Fruit fly (Drosophila melanogaster) whole organism, prepupa: ENCODE results near the gene CG13012.

Experiments
- Blimp-1 ChIP-seq: fragments of 200-800 bp; sonication (Bioruptor generic); optimal IDR thresholded peaks from 3 replicates; lab custom pipeline; 2017; ENCODE audit warnings: missing biosample characterization, missing genetic modification characterization, mild to moderate bottlenecking, moderate library complexity, missing genetic modification reagents
- CG10631 ChIP-seq: fragments of 200-800 bp; sonication (Bioruptor generic); optimal IDR thresholded peaks from 2 replicates; lab custom pipeline; 2016; ENCODE audit warnings: missing biosample characterization, missing genetic modification characterization
- CG10669 ChIP-seq: fragments of 200-800 bp; sonication (Bioruptor generic); optimal IDR thresholded peaks from 3 replicates; lab custom pipeline; 2018; ENCODE audit warnings: missing biosample characterization, mild to moderate bottlenecking, missing genetic modification characterization, moderate library complexity
- CG11294 ChIP-seq: fragments of 200-800 bp; sonication (Bioruptor generic); IDR thresholded peaks from 2 replicates; pipeline ENCODE4 v1.3.6; 2022; ENCODE audit warnings: missing biosample characterization, missing genetic modification characterization
- CG11902 ChIP-seq: fragments of 200-800 bp; sonication (Bioruptor generic); optimal IDR thresholded peaks from 3 replicates; lab custom pipeline; 2016; ENCODE audit warnings: missing biosample characterization, missing genetic modification characterization
- CG15336 ChIP-seq: fragments of 200-800 bp; sonication (Bioruptor generic); IDR thresholded peaks from 2 replicates; pipeline ENCODE4 v1.3.6; 2022; ENCODE audit warnings: missing biosample characterization, missing genetic modification characterization
- CG1621 ChIP-seq: fragments of 200-800 bp; sonication (Bioruptor generic); optimal IDR thresholded peaks from 3 replicates; lab custom pipeline; 2018; ENCODE audit warnings: missing biosample characterization, mild to moderate bottlenecking, missing genetic modification characterization
- CG16779 ChIP-seq: fragments of 200-800 bp; sonication (Bioruptor generic); optimal IDR thresholded peaks from 3 replicates; lab custom pipeline; 2017; ENCODE audit warnings: missing biosample characterization, mild to moderate bottlenecking, missing genetic modification characterization
- CG3032 ChIP-seq: fragments of 200-800 bp; optimal IDR thresholded peaks from 2 replicates; lab custom pipeline; 2019; ENCODE audit warnings: missing biosample characterization, mild to moderate bottlenecking, missing genetic modification characterization, moderate library complexity
- CG31627 ChIP-seq: fragments of 200-800 bp; sonication (Bioruptor generic); optimal IDR thresholded peaks from 3 replicates; lab custom pipeline; 2016; ENCODE audit warnings: missing biosample characterization, missing genetic modification characterization
- CG32006 ChIP-seq: fragments of 200-800 bp; sonication (Bioruptor generic); optimal IDR thresholded peaks from 3 replicates; lab custom pipeline; 2017; ENCODE audit warnings: missing biosample characterization, mild to moderate bottlenecking, missing genetic modification characterization
- CG3919 ChIP-seq: fragments of 200-800 bp; sonication (Bioruptor generic); optimal IDR thresholded peaks from 3 replicates; lab custom pipeline; 2016; ENCODE audit warnings: missing biosample characterization, missing genetic modification characterization
- CG6163 ChIP-seq: fragments of 200-800 bp; sonication (Bioruptor generic); IDR thresholded peaks from 3 replicates; pipeline ENCODE4 v1.3.6; 2022; ENCODE audit warnings: missing biosample characterization, missing genetic modification characterization
- CG6276 ChIP-seq: fragments of 200-800 bp; sonication (Bioruptor generic); optimal IDR thresholded peaks from 2 replicates; lab custom pipeline; 2017; ENCODE audit warnings: missing biosample characterization, mild to moderate bottlenecking, missing genetic modification characterization
- CG6854 ChIP-seq: fragments of 200-800 bp; sonication (Bioruptor generic); optimal IDR thresholded peaks from 2 replicates; lab custom pipeline; 2017; ENCODE audit warnings: missing biosample characterization, mild to moderate bottlenecking, missing genetic modification characterization
- CG8119 ChIP-seq: fragments of 200-800 bp; sonication (Bioruptor generic); IDR thresholded peaks from 3 replicates; pipeline ENCODE4 v1.3.6; 2022; ENCODE audit warnings: missing biosample characterization, missing genetic modification characterization
- CG8632 ChIP-seq: fragments of 200-800 bp; sonication (Bioruptor generic); optimal IDR thresholded peaks from 3 replicates; lab custom pipeline; 2016; ENCODE audit warnings: missing biosample characterization, missing genetic modification characterization
- CG9139 ChIP-seq: fragments of 200-800 bp; sonication (Bioruptor generic); optimal IDR thresholded peaks from 3 replicates; lab custom pipeline; 2017; ENCODE audit warnings: missing biosample characterization, mild to moderate bottlenecking, missing genetic modification characterization
- Eip78C ChIP-seq: fragments of 200-800 bp; sonication (Bioruptor generic); peaks from one replicate; lab custom pipeline; 2016; ENCODE audit warnings: missing biosample characterization, missing genetic modification characterization
- Ets21C ChIP-seq: fragments of 200-800 bp; sonication (Bioruptor generic); optimal IDR thresholded peaks from 3 replicates; lab custom pipeline; 2016; ENCODE audit warnings: missing biosample characterization, missing genetic modification characterization
- Hr38 ChIP-seq: sonication (Bioruptor generic); optimal IDR thresholded peaks from 2 replicates; lab custom pipeline; 2016; ENCODE audit warnings: missing biosample characterization, missing genetic modification characterization
- Hr39 ChIP-seq: fragments of 200-800 bp; sonication (Bioruptor generic); optimal IDR thresholded peaks from 2 replicates; lab custom pipeline; 2016; ENCODE audit warnings: missing biosample characterization, missing genetic modification characterization
- Met ChIP-seq: fragments of 200-800 bp; sonication (Bioruptor generic); optimal IDR thresholded peaks from 3 replicates; lab custom pipeline; 2016; ENCODE audit warnings: missing biosample characterization, missing genetic modification characterization
- OdsH ChIP-seq: fragments of 200-800 bp; sonication (Bioruptor generic); optimal IDR thresholded peaks from 3 replicates; lab custom pipeline; 2016; ENCODE audit warnings: missing biosample characterization, missing genetic modification characterization
- Smox ChIP-seq: fragments of 200-800 bp; sonication (Bioruptor generic); optimal IDR thresholded peaks from 3 replicates; lab custom pipeline; 2016; ENCODE audit warnings: missing biosample characterization, missing genetic modification characterization
- Sox102F ChIP-seq: fragments of 200-800 bp; sonication (Bioruptor generic); optimal IDR thresholded peaks from 2 replicates; lab custom pipeline; 2016; ENCODE audit warnings: missing biosample characterization, mild to moderate bottlenecking, missing genetic modification characterization
- achi ChIP-seq: fragments of 200-800 bp; sonication (Bioruptor generic); optimal IDR thresholded peaks from 3 replicates; lab custom pipeline; 2016; ENCODE audit warnings: missing biosample characterization, missing genetic modification characterization
- acj6 ChIP-seq: fragments of 200-800 bp; sonication (Bioruptor generic); optimal IDR thresholded peaks from 3 replicates; lab custom pipeline; 2016; ENCODE audit warnings: missing biosample characterization, missing genetic modification characterization
- cyc ChIP-seq: fragments of 200-800 bp; sonication (Bioruptor generic); optimal IDR thresholded peaks from 3 replicates; lab custom pipeline; 2016; ENCODE audit warnings: missing biosample characterization, missing genetic modification characterization
- dsx ChIP-seq: fragments of 200-800 bp; optimal IDR thresholded peaks from 3 replicates; lab custom pipeline; 2019; ENCODE audit warnings: missing biosample characterization, mild to moderate bottlenecking, missing genetic modification characterization, moderate library complexity; ENCODE audit not compliant: poor library complexity, severe bottlenecking
- eg ChIP-seq: fragments of 200-800 bp; sonication (Bioruptor generic); IDR thresholded peaks from 3 replicates; pipeline ENCODE4 v1.3.6; 2022; ENCODE audit warnings: missing biosample characterization, missing genetic modification characterization
- fd59A ChIP-seq: fragments of 200-800 bp; sonication (Bioruptor generic); optimal IDR thresholded peaks from 2 replicates; lab custom pipeline; 2017; ENCODE audit warnings: missing biosample characterization, mild to moderate bottlenecking, missing genetic modification characterization, missing genetic modification reagents
- lz ChIP-seq: fragments of 200-800 bp; sonication (Bioruptor generic); optimal IDR thresholded peaks from 3 replicates; lab custom pipeline; 2016; ENCODE audit warnings: missing biosample characterization, missing genetic modification characterization
- net ChIP-seq: fragments of 200-800 bp; sonication (Bioruptor generic); optimal IDR thresholded peaks from 3 replicates; lab custom pipeline; 2016; ENCODE audit warnings: missing biosample characterization, missing genetic modification characterization
- pdm3 ChIP-seq: fragments of 200-800 bp; sonication (Bioruptor generic); optimal IDR thresholded peaks from 3 replicates; lab custom pipeline; 2016; ENCODE audit warnings: missing biosample characterization, missing genetic modification characterization
- salr ChIP-seq, 2 experiments: fragments of 200-800 bp; sonication (Bioruptor generic); optimal IDR thresholded peaks; 3 replicates each; lab custom pipeline; 2016 to 2018; ENCODE audit warnings: missing biosample characterization in 2 of 2, missing genetic modification characterization in 2 of 2, mild to moderate bottlenecking in 1 of 2
- spab ChIP-seq: fragments of 200-800 bp; sonication (Bioruptor generic); optimal IDR thresholded peaks from 2 replicates; lab custom pipeline; 2017; ENCODE audit warnings: missing biosample characterization, mild to moderate bottlenecking, missing genetic modification characterization, missing genetic modification reagents
- ss ChIP-seq, 2 experiments: fragments of 200-800 bp; sonication (Bioruptor generic); optimal IDR thresholded peaks; 2 replicates in 1 of 2; 3 replicates in 1 of 2; lab custom pipeline; 2017 to 2018; ENCODE audit warnings: mild to moderate bottlenecking in 2 of 2, missing biosample characterization in 2 of 2, missing genetic modification characterization in 2 of 2, moderate library complexity in 1 of 2
- topi ChIP-seq: fragments of 200-800 bp; sonication (Bioruptor generic); optimal IDR thresholded peaks from 3 replicates; lab custom pipeline; 2016; ENCODE audit warnings: missing biosample characterization, missing genetic modification characterization
- vri ChIP-seq: fragments of 200-800 bp; sonication (Bioruptor generic); optimal IDR thresholded peaks from 3 replicates; lab custom pipeline; 2016; ENCODE audit warnings: missing biosample characterization, mild to moderate bottlenecking, missing genetic modification characterization

The CG13012 gene

dm6 chrX:16677163-16677562, 610 bp upstream of the CG13012 start (continued):
- TF ChIP-seq eg (GFP tag; lab: Robert Waterston, UW) (peak; percentile 41; the same call in 1 of the 3 replicates), Blimp-1 (GFP tag; lab: Kevin White, UChicago) (no peak), achi (GFP tag; lab: Kevin White, UChicago) (peak; percentile 38), CG32006 (GFP tag; lab: Kevin White, UChicago) (peak; percentile 53), CG6163 (GFP tag; lab: Robert Waterston, UW) (0 out of 3 replicates have a peak, but pooled peaks have one; percentile 28), dsx (GFP tag; lab: Kevin White, UChicago) (peak; percentile 4), CG10631 (GFP tag; lab: Kevin White, UChicago) (peak; percentile 17), salr (GFP tag; optimal IDR thresholded peaks at IDR 0.05; lab: Kevin White, UChicago) (peak in 1 of 2 experiments; percentile 24), vri (GFP tag; lab: Kevin White, UChicago) (no peak)

- no peak for TF ChIP-seq CG1621 (tag; lab: Kevin White, UChicago)
- TF ChIP-seq achi (GFP tag; lab: Kevin White, UChicago), result no peak
- no peak for TF ChIP-seq fd59A (GFP tag; lab: Kevin White, UChicago)
- TF ChIP-seq OdsH (GFP tag; lab: Kevin White, UChicago), result no peak
- TF ChIP-seq pdm3 (GFP tag; lab: Kevin White, UChicago), result no peak
- no peak for TF ChIP-seq spab (GFP tag; lab: Kevin White, UChicago)
- no peak for TF ChIP-seq CG6276 (GFP tag; lab: Kevin White, UChicago)
- TF ChIP-seq Ets21C (GFP tag; lab: Kevin White, UChicago), result no peak
- no peak for TF ChIP-seq CG3032 (tag; lab: Kevin White, UChicago)
- TF ChIP-seq CG10669 (GFP tag; lab: Kevin White, UChicago), result no peak
- TF ChIP-seq CG3919 (GFP tag; lab: Kevin White, UChicago), result no peak
- no peak for TF ChIP-seq CG9139 (GFP tag; lab: Kevin White, UChicago)
- TF ChIP-seq CG16779 (tag; lab: Kevin White, UChicago), result no peak
- no peak for TF ChIP-seq CG11902 (GFP tag; lab: Kevin White, UChicago)
- no peak for TF ChIP-seq net (GFP tag; lab: Kevin White, UChicago)
- TF ChIP-seq, all 60 proteins: peak for 0
Measured at dm6 chrX:16674538-16674937, 2.0 kb downstream of the CG13012 start.

dm6 chrX:16672904-16673303, 3.6 kb downstream of the CG13012 start:
- no peak for TF ChIP-seq Blimp-1 (GFP tag; lab: Kevin White, UChicago)
- no peak for TF ChIP-seq cyc (GFP tag; lab: Kevin White, UChicago)
- no peak for TF ChIP-seq Met (GFP tag; lab: Kevin White, UChicago)
- TF ChIP-seq CG32006 (GFP tag; lab: Kevin White, UChicago), result no peak
- TF ChIP-seq Hr39 (GFP tag; lab: Kevin White, UChicago), result no peak
- no peak for TF ChIP-seq CG16779 (tag; lab: Kevin White, UChicago)
- TF ChIP-seq ss (GFP tag; optimal IDR thresholded peaks at IDR 0.05; lab: Kevin White, UChicago), result no peak
- TF ChIP-seq salr (GFP tag; optimal IDR thresholded peaks at IDR 0.05; lab: Kevin White, UChicago), result no peak
- no peak for TF ChIP-seq CG11902 (GFP tag; lab: Kevin White, UChicago)

dm6 chrX:16670691-16671481, 5.7 kb downstream of the CG13012 start:
- no peak for TF ChIP-seq CG11294 (GFP tag; lab: Robert Waterston, UW)
- peak; percentile 6 for TF ChIP-seq pdm3 (GFP tag; lab: Kevin White, UChicago)
- peak; percentile 28 for TF ChIP-seq Hr39 (GFP tag; lab: Kevin White, UChicago)
- TF ChIP-seq CG11902 (GFP tag; lab: Kevin White, UChicago), result no peak
- TF ChIP-seq CG15336, result 0 out of 2 replicates have a peak, but pooled peaks have one; percentile 17
- TF ChIP-seq achi (GFP tag; lab: Kevin White, UChicago), result no peak
- no peak for TF ChIP-seq CG6163 (GFP tag; lab: Robert Waterston, UW)
- peak; percentile 22 for TF ChIP-seq Sox102F (GFP tag; lab: Kevin White, UChicago)
- peak; percentile 8 for TF ChIP-seq topi
- peak; percentile 32 for TF ChIP-seq CG31627
- no peak for TF ChIP-seq CG10669 (GFP tag; lab: Kevin White, UChicago)
- TF ChIP-seq cyc (GFP tag; lab: Kevin White, UChicago), result no peak
- no peak for TF ChIP-seq ss (GFP tag; optimal IDR thresholded peaks at IDR 0.05; lab: Kevin White, UChicago)
- peak; percentile 63 for TF ChIP-seq Eip78C (GFP tag; lab: Kevin White, UChicago)
- TF ChIP-seq CG8119 (GFP tag; lab: Robert Waterston, UW), result no peak
- TF ChIP-seq acj6, result peak; percentile 0
- TF ChIP-seq CG8632, result no peak
- peak; percentile 19 for TF ChIP-seq CG32006 (GFP tag; lab: Kevin White, UChicago)
- no peak for TF ChIP-seq CG6854 (GFP tag; lab: Kevin White, UChicago)
- no peak for TF ChIP-seq Hr38
- TF ChIP-seq OdsH (GFP tag; lab: Kevin White, UChicago), result peak; percentile 10
- TF ChIP-seq Blimp-1 (GFP tag; lab: Kevin White, UChicago), result no peak
- peak; percentile 6 for TF ChIP-seq lz (GFP tag; lab: Kevin White, UChicago)
- no peak for TF ChIP-seq CG1621 (tag; lab: Kevin White, UChicago)
- no peak for TF ChIP-seq Smox (GFP tag; lab: Kevin White, UChicago)
